Worm (Caenorhabditis elegans) whole organism, L3 larva: ENCODE results near the gene wrt-10.

ENCODE experiments used
- ama-1 ChIP-seq: fragments of 150-350 bp; optimal IDR thresholded peaks from 2 replicates; lab custom pipeline; 2018
- nhr-76 ChIP-seq: fragments of 150-350 bp; sonication (generic microtip); optimal IDR thresholded peaks from 5 replicates; lab custom pipeline; 2014; ENCODE audit warnings: missing biosample characterization, missing genetic modification characterization

ce11 chrII:7557981-7558380 is 23.6 kb upstream of the wrt-10 start:
- TF ChIP-seq ama-1 (lab: Kevin White, UChicago) (no peak), nhr-76 (tag; lab: Kevin White, UChicago) (no peak)
